Worm (Caenorhabditis elegans) whole organism, mixed stage, embryonic: ENCODE measurements around the gene glb-25.

Experiments
- M03D4.4 ChIP-seq: sonication (generic microtip); optimal IDR thresholded peaks from 2 replicates; lab custom pipeline; 2017; ENCODE audit warnings: mild to moderate bottlenecking, missing genetic modification characterization, missing compliant biosample characterization
- blmp-1 ChIP-seq: fragments of 150-350 bp; optimal IDR thresholded peaks from 2 replicates; lab custom pipeline; 2014; ENCODE audit warnings: missing biosample characterization, missing genetic modification characterization
- ceh-83 ChIP-seq: fragments of 200-800 bp; sonication (Bioruptor generic); optimal IDR thresholded peaks from 2 replicates; lab custom pipeline; 2018; ENCODE audit warnings: mild to moderate bottlenecking, missing genetic modification characterization, missing compliant biosample characterization
- ces-1 ChIP-seq: fragments of 150-350 bp; optimal IDR thresholded peaks from 2 replicates; lab custom pipeline; 2014; ENCODE audit warnings: missing biosample characterization, missing genetic modification reagents, missing genetic modification characterization
- cnd-1 ChIP-seq: fragments of 200-800 bp; sonication (Bioruptor generic); optimal IDR thresholded peaks from 2 replicates; lab custom pipeline; 2018; ENCODE audit warnings: mild to moderate bottlenecking, missing genetic modification characterization, missing compliant biosample characterization
- drap-1 ChIP-seq: fragments of 200-800 bp; sonication (Bioruptor generic); optimal IDR thresholded peaks from 3 replicates; lab custom pipeline; 2018; ENCODE audit warnings: mild to moderate bottlenecking, missing genetic modification characterization, missing compliant biosample characterization
- elt-1 ChIP-seq: sonication (generic microtip); optimal IDR thresholded peaks from 2 replicates; lab custom pipeline; 2017; ENCODE audit warnings: missing genetic modification characterization, mild to moderate bottlenecking, missing compliant biosample characterization, antibody characterized with exemption, moderate library complexity, borderline replicate concordance; ENCODE audit not compliant: insufficient read depth
- flh-1 ChIP-seq: fragments of 200-800 bp; sonication (Bioruptor generic); optimal IDR thresholded peaks from 2 replicates; lab custom pipeline; 2018; ENCODE audit warnings: mild to moderate bottlenecking, missing genetic modification characterization, moderate library complexity, missing compliant biosample characterization
- ham-2 ChIP-seq: fragments of 200-800 bp; sonication (Bioruptor generic); optimal IDR thresholded peaks from 2 replicates; lab custom pipeline; 2018; ENCODE audit warnings: mild to moderate bottlenecking, missing genetic modification characterization, missing compliant biosample characterization
- hlh-1 ChIP-seq: fragments of 150-350 bp; optimal IDR thresholded peaks from 2 replicates; lab custom pipeline; 2014; ENCODE audit warnings: missing biosample characterization, missing genetic modification reagents, missing genetic modification characterization
- lin-13 ChIP-seq: fragments of 150-350 bp; optimal IDR thresholded peaks from 2 replicates; lab custom pipeline; 2014; ENCODE audit warnings: missing biosample characterization, missing genetic modification characterization
- mab-5 ChIP-seq: fragments of 150-350 bp; optimal IDR thresholded peaks from 2 replicates; lab custom pipeline; 2014; ENCODE audit warnings: missing biosample characterization, missing genetic modification characterization
- mep-1 ChIP-seq: fragments of 150-350 bp; optimal IDR thresholded peaks from 2 replicates; lab custom pipeline; 2017; ENCODE audit warnings: missing biosample characterization, missing genetic modification reagents, missing genetic modification characterization, inconsistent platforms
- mls-2 ChIP-seq: sonication (generic microtip); optimal IDR thresholded peaks from 2 replicates; lab custom pipeline; 2016; ENCODE audit warnings: mild to moderate bottlenecking, missing genetic modification characterization, moderate library complexity, missing compliant biosample characterization
- nhr-237 ChIP-seq: fragments of 150-350 bp; optimal IDR thresholded peaks from 2 replicates; lab custom pipeline; 2014; ENCODE audit warnings: missing biosample characterization, missing genetic modification characterization
- pha-4 ChIP-seq: fragments of 150-350 bp; optimal IDR thresholded peaks from 2 replicates; lab custom pipeline; 2018; ENCODE audit warnings: missing biosample characterization, missing genetic modification reagents, missing genetic modification characterization
- snpc-4 ChIP-seq: fragments of 150-350 bp; optimal IDR thresholded peaks from 2 replicates; lab custom pipeline; 2014; ENCODE audit warnings: missing biosample characterization, missing genetic modification characterization
- sptf-1 ChIP-seq: sonication (generic microtip); optimal IDR thresholded peaks from 2 replicates; lab custom pipeline; 2017; ENCODE audit warnings: mild to moderate bottlenecking, missing genetic modification characterization, moderate library complexity, missing compliant biosample characterization
- zip-8 ChIP-seq: fragments of 150-350 bp; optimal IDR thresholded peaks from 2 replicates; lab custom pipeline; 2014; ENCODE audit warnings: missing biosample characterization, missing genetic modification characterization
- ztf-11 ChIP-seq: fragments of 150-350 bp; optimal IDR thresholded peaks from 2 replicates; lab custom pipeline; 2014; ENCODE audit warnings: missing biosample characterization, missing genetic modification characterization

The glb-25 gene

ce11 chrV:1989220-1989619 lies 51.2 kb downstream of the glb-25 start:
- no peak for TF ChIP-seq drap-1 (GFP tag; lab: Kevin White, UChicago)
- TF ChIP-seq flh-1 (GFP tag; lab: Kevin White, UChicago) = no peak

ce11 chrV:1991381-1991780 lies 53.3 kb downstream of the glb-25 start:
- TF ChIP-seq nhr-237 (tag; lab: Kevin White, UChicago) (no peak), ham-2 (GFP tag; lab: Kevin White, UChicago) (no peak), snpc-4 (no peak), cnd-1 (no peak), hlh-1 (tag; lab: Kevin White, UChicago) (no peak), blmp-1 (no peak), mep-1 (tag; lab: Kevin White, UChicago) (no peak), drap-1 (GFP tag; lab: Kevin White, UChicago) (no peak), mls-2 (no peak), M03D4.4 (no peak), flh-1 (GFP tag; lab: Kevin White, UChicago) (no peak), ceh-83 (GFP tag; lab: Kevin White, UChicago) (no peak), sptf-1 (no peak), ztf-11 (tag; lab: Kevin White, UChicago) (no peak), zip-8 (tag; lab: Kevin White, UChicago) (no peak)

- TF ChIP-seq pha-4 (tag; lab: Kevin White, UChicago) = no peak
- no peak for TF ChIP-seq elt-1
Observed at ce11 chrV:1992515-1992968, 54.5 kb downstream of the glb-25 start, which contains the start of gene tnt-4. TSS of gene tnt-4 (minus strand) at chrV:1992918.

- TF ChIP-seq M03D4.4 (no peak), blmp-1 (no peak), mab-5 (tag; lab: Kevin White, UChicago) (no peak), mep-1 (tag; lab: Kevin White, UChicago) (no peak), ces-1 (no peak), sptf-1 (no peak), hlh-1 (tag; lab: Kevin White, UChicago) (no peak), pha-4 (tag; lab: Kevin White, UChicago) (no peak), lin-13 (tag; lab: Kevin White, UChicago) (no peak)
Observed at ce11 chrV:1998358-1998757, 60.3 kb downstream of the glb-25 start.

- TF ChIP-seq ztf-11 (tag; lab: Kevin White, UChicago) (no peak), ces-1 (no peak)
Observed at ce11 chrV:1999531-2000094, 61.5 kb downstream of the glb-25 start, which contains the start of gene alh-5. TSS of gene alh-5 (minus strand) at chrV:1999581.
